Worm (Caenorhabditis elegans) whole organism, late embryonic: ENCODE results near the gene M05D6.9.

ENCODE experiments used
- Y22D7AL.16 ChIP-seq: sonication (generic microtip); optimal IDR thresholded peaks from 2 replicates; lab custom pipeline; 2016; ENCODE audit warnings: missing genetic modification characterization, missing compliant biosample characterization
- ceh-45 ChIP-seq: fragments of 200-800 bp; sonication (Bioruptor generic); IDR thresholded peaks from 2 replicates; pipeline ENCODE4 v1.3.6; 2022; ENCODE audit warnings: missing genetic modification reagents, missing genetic modification characterization, missing compliant biosample characterization
- nfya-1 ChIP-seq: sonication (generic microtip); optimal IDR thresholded peaks from 2 replicates; lab custom pipeline; 2017; ENCODE audit warnings: missing genetic modification characterization, mild to moderate bottlenecking, missing compliant biosample characterization, antibody characterized with exemption, moderate library complexity
- nhr-11 ChIP-seq: fragments of 150-350 bp; optimal IDR thresholded peaks from 2 replicates; lab custom pipeline; 2014; ENCODE audit warnings: missing biosample characterization, missing genetic modification characterization
- syd-9 ChIP-seq: sonication (generic microtip); optimal IDR thresholded peaks from 2 replicates; lab custom pipeline; 2016; ENCODE audit warnings: mild to moderate bottlenecking, missing genetic modification characterization, moderate library complexity, missing compliant biosample characterization
- unc-55 ChIP-seq: sonication (generic microtip); optimal IDR thresholded peaks from 2 replicates; lab custom pipeline; 2017; ENCODE audit warnings: missing biosample characterization, missing genetic modification reagents, missing genetic modification characterization

ce11 chrII:8481033-8481708 lies 12.9 kb upstream of the M05D6.9 start:
- TF ChIP-seq Y22D7AL.16 (tag; lab: Kevin White, UChicago) (no peak), nfya-1 (tag; lab: Kevin White, UChicago) (no peak), ceh-45 (GFP tag; lab: Robert Waterston, UW) (no peak), unc-55 (peak; percentile 30), syd-9 (no peak), nhr-11 (tag; lab: Kevin White, UChicago) (no peak)
